Worm (Caenorhabditis elegans): ENCODE results near the gene C33F10.14.
"Not testable (repeated sequence)": the region's sequence is repeated elsewhere in the genome, so short reads cannot be mapped to it uniquely, and the experiment has no call there.

- not testable (repeated sequence) for TF ChIP-seq pha-4 (tag; optimal IDR thresholded peaks at IDR 0.05); M03D4.4 (tag; optimal IDR thresholded peaks at IDR 0.05); lin-13 (tag; optimal IDR thresholded peaks at IDR 0.05); snpc-4 (tag; optimal IDR thresholded peaks at IDR 0.05); mab-5 (tag; optimal IDR thresholded peaks at IDR 0.05); nhr-12 (tag; optimal IDR thresholded peaks at IDR 0.05); nhr-76 (tag; optimal IDR thresholded peaks at IDR 0.05); tbx-8 (GFP tag; optimal IDR thresholded peaks at IDR 0.05)
Measured at ce11 chrII:4825133-4825532, 28.0 kb downstream of the C33F10.14 start, which contains the start of the genes C33F10.8 and msp-40.

Data from whole organism, mixed stage, embryonic.